Worm (Caenorhabditis elegans) whole organism, L1 larva: ENCODE measurements around the gene vps-2.
"Not testable (repeated sequence)": the region's sequence is repeated elsewhere in the genome, so short reads cannot be mapped to it uniquely, and the experiment has no call there.

ENCODE experiments used
- hlh-17 ChIP-seq: fragments of 200-800 bp; sonication (Bioruptor generic); optimal IDR thresholded peaks from 2 replicates; lab custom pipeline; 2018; ENCODE audit warnings: missing genetic modification characterization, mild to moderate bottlenecking, missing compliant biosample characterization, moderate library complexity, borderline replicate concordance
- unc-62 ChIP-seq: fragments of 150-350 bp; optimal IDR thresholded peaks from 2 replicates; lab custom pipeline; 2014; ENCODE audit warnings: missing biosample characterization, missing genetic modification reagents, missing genetic modification characterization

- not testable (repeated sequence) for TF ChIP-seq hlh-17, unc-62 (GFP tag; lab: Kevin White, UChicago)
Measured at ce11 chrII:12778374-12778773, 10.4 kb upstream of the vps-2 start.
